Fruit fly (Drosophila melanogaster): ENCODE measurements around the gene CG12608.

dm6 chrX:15312074-15312881 is 32.1 kb downstream of the CG12608 start:
- TF ChIP-seq CG11762 (GFP tag; optimal IDR thresholded peaks at IDR 0.05; ENCODE audit: insufficient read depth) = peak; percentile 51
- peak; percentile 56 for TF ChIP-seq CG10669 (GFP tag; optimal IDR thresholded peaks at IDR 0.05)
- peak; percentile 57 for TF ChIP-seq CG10631 (GFP tag; optimal IDR thresholded peaks at IDR 0.05)
- peak; percentile 24 for TF ChIP-seq Sox102F (GFP tag; optimal IDR thresholded peaks at IDR 0.05)
- peak; percentile 45; the same call in 1 of the 2 replicates for TF ChIP-seq CG11294 (GFP tag; IDR thresholded peaks at IDR 0.05)
- peak; percentile 58 for TF ChIP-seq CG6792 (GFP tag; optimal IDR thresholded peaks at IDR 0.05)
- TF ChIP-seq fd85E (GFP tag; optimal IDR thresholded peaks at IDR 0.05) = no peak
- TF ChIP-seq Blimp-1 (GFP tag; optimal IDR thresholded peaks at IDR 0.05) = peak; percentile 41
- peak; percentile 91 for TF ChIP-seq Eip78C (GFP tag)
- peak; percentile 15 for TF ChIP-seq CG16779 (tag; optimal IDR thresholded peaks at IDR 0.05)
